Fruit fly (Drosophila melanogaster): ENCODE data around the gene CG9512.

The CG9512 gene

DNA sequence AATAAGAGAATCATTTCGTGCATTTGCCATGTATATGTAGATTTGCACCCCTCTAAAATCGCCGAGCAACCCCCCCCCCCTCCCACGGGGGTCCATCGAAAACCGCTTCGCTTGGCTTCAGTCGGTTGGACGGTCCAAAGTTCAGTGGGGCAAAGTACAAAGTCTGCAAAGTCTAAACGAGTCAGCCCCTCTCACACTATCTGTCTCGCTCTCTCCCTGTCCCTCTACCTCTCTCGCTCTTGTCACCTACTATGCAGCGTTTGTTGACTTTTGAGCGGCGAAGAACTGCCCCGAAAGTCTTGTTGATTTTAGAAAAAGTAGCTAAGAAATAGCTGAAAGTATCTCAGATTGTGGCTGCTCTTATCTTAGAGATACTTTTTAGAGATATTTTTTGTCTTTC lies 42.0 kb upstream of the CG9512 start (continued):
- no peak for TF ChIP-seq Atf-2 (GFP tag; optimal IDR thresholded peaks at IDR 0.05)
- TF ChIP-seq CG15479 (GFP tag; optimal IDR thresholded peaks at IDR 0.05), result no peak
- peak; percentile 75 for TF ChIP-seq CG12071 (GFP tag; optimal IDR thresholded peaks at IDR 0.05)
- TF ChIP-seq Sin3A (optimal IDR thresholded peaks at IDR 0.05), result no peak
- TF ChIP-seq fd64A (GFP tag; optimal IDR thresholded peaks at IDR 0.05), result peak; percentile 24
- TF ChIP-seq Camta (GFP tag; optimal IDR thresholded peaks at IDR 0.05), result no peak
- TF ChIP-seq eve (GFP tag; optimal IDR thresholded peaks at IDR 0.05), result no peak
- peak; percentile 37 for TF ChIP-seq D19B (GFP tag; optimal IDR thresholded peaks at IDR 0.05)
- no peak for TF ChIP-seq E2f1 (GFP tag; IDR thresholded peaks at IDR 0.05)
- TF ChIP-seq CG10147 (GFP tag; optimal IDR thresholded peaks at IDR 0.05), result no peak
- TF ChIP-seq tll (GFP tag; optimal IDR thresholded peaks at IDR 0.05), result no peak
- TF ChIP-seq esg (GFP tag; conservative IDR thresholded peaks at IDR 0.05), result no peak
- TF ChIP-seq inv (GFP tag; IDR thresholded peaks at IDR 0.05; ENCODE audit: partially characterized antibody), result no peak
- peak; percentile 45; the same call in 1 of the 2 replicates for TF ChIP-seq ranshi (GFP tag; IDR thresholded peaks at IDR 0.05)
- TF ChIP-seq ewg (GFP tag; optimal IDR thresholded peaks at IDR 0.05), result no peak
- peak; percentile 33 for TF ChIP-seq CG12659 (GFP tag; optimal IDR thresholded peaks at IDR 0.05)
- TF ChIP-seq lola (GFP tag; optimal IDR thresholded peaks at IDR 0.05), result no peak
- no peak for TF ChIP-seq CG9609 (GFP tag; optimal IDR thresholded peaks at IDR 0.05)
- TF ChIP-seq CG15696 (tag; optimal IDR thresholded peaks at IDR 0.05), result peak; percentile 43
- no peak for TF ChIP-seq CG14965 (GFP tag; optimal IDR thresholded peaks at IDR 0.05; ENCODE audit: borderline replicate concordance)
- peak; percentile 62 for TF ChIP-seq CG7987 (GFP tag; optimal IDR thresholded peaks at IDR 0.05)
- TF ChIP-seq CG7786 (GFP tag; optimal IDR thresholded peaks at IDR 0.05), result no peak
- no peak for TF ChIP-seq CG3163 (GFP tag; optimal IDR thresholded peaks at IDR 0.05)
- TF ChIP-seq nerfin-2 (GFP tag; IDR thresholded peaks at IDR 0.05; ENCODE audit: partially characterized antibody), result no peak
- no peak for TF ChIP-seq Fer2 (tag; optimal IDR thresholded peaks at IDR 0.05)
- TF ChIP-seq CG6854 (GFP tag; optimal IDR thresholded peaks at IDR 0.05), result peak; percentile 50
- peak; percentile 58 for TF ChIP-seq caup (GFP tag; optimal IDR thresholded peaks at IDR 0.05; ENCODE audit: severe bottlenecking)
- no peak for TF ChIP-seq nerfin-1 (tag; optimal IDR thresholded peaks at IDR 0.05)
- TF ChIP-seq CG17385 (GFP tag; optimal IDR thresholded peaks at IDR 0.05), result peak; percentile 26
- TF ChIP-seq run (tag; optimal IDR thresholded peaks at IDR 0.05), result no peak
- no peak for TF ChIP-seq Ets97D (GFP tag; optimal IDR thresholded peaks at IDR 0.05)
- TF ChIP-seq crol (GFP tag; IDR thresholded peaks at IDR 0.05), result peak; percentile 88
- TF ChIP-seq CG7928 (GFP tag; optimal IDR thresholded peaks at IDR 0.05), result peak; percentile 4
- no peak for TF ChIP-seq pita (GFP tag; optimal IDR thresholded peaks at IDR 0.05)
- TF ChIP-seq HmgZ (tag; optimal IDR thresholded peaks at IDR 0.05), result peak; percentile 1
- TF ChIP-seq slbo (GFP tag; IDR thresholded peaks at IDR 0.05), result peak; percentile 34
- TF ChIP-seq CG43689 (GFP tag; IDR thresholded peaks at IDR 0.05), result no peak
- TF ChIP-seq sens-2 (GFP tag; IDR thresholded peaks at IDR 0.05), result peak; percentile 40
- no peak for TF ChIP-seq Scr (GFP tag; IDR thresholded peaks at IDR 0.05; ENCODE audit: partially characterized antibody)
- peak; percentile 79 for TF ChIP-seq nau (GFP tag; optimal IDR thresholded peaks at IDR 0.05)
- TF ChIP-seq gem (tag; optimal IDR thresholded peaks at IDR 0.05), result peak; percentile 18
- TF ChIP-seq CG7839 (tag; optimal IDR thresholded peaks at IDR 0.05), result peak; percentile 41
- peak; percentile 16 for TF ChIP-seq scrt (GFP tag; optimal IDR thresholded peaks at IDR 0.05)
- peak; percentile 24 for TF ChIP-seq CG8281 (tag; optimal IDR thresholded peaks at IDR 0.05)
- TF ChIP-seq CG10209 (GFP tag; optimal IDR thresholded peaks at IDR 0.05), result peak; percentile 7
- no peak for TF ChIP-seq cad (GFP tag; optimal IDR thresholded peaks at IDR 0.05)
- peak; percentile 35 for TF ChIP-seq gcm (GFP tag; optimal IDR thresholded peaks at IDR 0.05)
- TF ChIP-seq Asciz (GFP tag; optimal IDR thresholded peaks at IDR 0.05), result peak; percentile 55
- no peak for TF ChIP-seq CG4854 (GFP tag; optimal IDR thresholded peaks at IDR 0.05)
- no peak for TF ChIP-seq Dip2 (GFP tag; IDR thresholded peaks at IDR 0.05)
